Worm (Caenorhabditis elegans): Measurements from ENCODE around the gene C18H2.5.

The C18H2.5 gene

ce11 chrIII:7718318-7718717, 24.1 kb upstream of the C18H2.5 start (continued):
- TF ChIP-seq F57C9.4 (tag; optimal IDR thresholded peaks at IDR 0.05) (no peak), sea-2 (GFP tag; IDR thresholded peaks at IDR 0.05) (no peak), F57A8.1 (GFP tag; optimal IDR thresholded peaks at IDR 0.05) (no peak), snpc-4 (GFP tag; optimal IDR thresholded peaks at IDR 0.05) (no peak), snpc-4 (tag; optimal IDR thresholded peaks at IDR 0.05) (peak in 2 of 4 experiments; percentile 7 to 68), lir-1 (GFP tag; conservative IDR thresholded peaks at IDR 0.05) (no peak), nhr-27 (tag; optimal IDR thresholded peaks at IDR 0.05) (no peak), nhr-80 (tag; optimal IDR thresholded peaks at IDR 0.05) (peak; percentile 99), madf-10 (tag; optimal IDR thresholded peaks at IDR 0.05) (peak; percentile 25), tbx-9 (tag; optimal IDR thresholded peaks at IDR 0.05; ENCODE audit: borderline replicate concordance) (no peak), nfya-2 (GFP tag; IDR thresholded peaks at IDR 0.05) (no peak), pbrm-1 (GFP tag; IDR thresholded peaks at IDR 0.05) (no peak), Y95B8A.8 (GFP tag; IDR thresholded peaks at IDR 0.05) (no peak), ztf-3 (GFP tag; optimal IDR thresholded peaks at IDR 0.05) (no peak), tbp1 (GFP tag; optimal IDR thresholded peaks at IDR 0.05) (peak; percentile 38), aptf-2 (GFP tag; conservative IDR thresholded peaks at IDR 0.05) (no peak), ztf-26 (tag; optimal IDR thresholded peaks at IDR 0.05) (peak; percentile 48), pha-4 (tag; optimal IDR thresholded peaks at IDR 0.05) (no peak), chd-7 (tag; optimal IDR thresholded peaks at IDR 0.05) (peak; percentile 13), cebp-2 (GFP tag; IDR thresholded peaks at IDR 0.05) (no peak), rpc-1 (optimal IDR thresholded peaks at IDR 0.05) (no peak), rpc-1 (tag; optimal IDR thresholded peaks at IDR 0.05) (no peak), F23B12.7 (tag; optimal IDR thresholded peaks at IDR 0.05; ENCODE audit: insufficient read depth) (no peak), unc-130 (GFP tag; optimal IDR thresholded peaks at IDR 0.05) (no peak), hmg-20 (GFP tag; IDR thresholded peaks at IDR 0.05) (no peak), B0019.2 (GFP tag; conservative IDR thresholded peaks at IDR 0.05) (no peak), cebp-1 (GFP tag; IDR thresholded peaks at IDR 0.05) (peak; percentile 42; the same call in 1 of the 2 replicates), cebp-1 (tag; optimal IDR thresholded peaks at IDR 0.05) (peak; percentile 86), ztf-18 (tag; optimal IDR thresholded peaks at IDR 0.05) (peak; percentile 47), lsl-1 (GFP tag; optimal IDR thresholded peaks at IDR 0.05) (no peak), nfyb-1 (GFP tag; IDR thresholded peaks at IDR 0.05) (peak; percentile 33; the same call in 1 of the 2 replicates), zim-3 (tag; optimal IDR thresholded peaks at IDR 0.05) (no peak), nhr-90 (tag; optimal IDR thresholded peaks at IDR 0.05) (peak; percentile 47), Y53F4B.3 (GFP tag; IDR thresholded peaks at IDR 0.05) (no peak), ekl-4 (GFP tag; IDR thresholded peaks at IDR 0.05) (peak; percentile 48; the same call in 1 of the 2 replicates), nhr-179 (tag; optimal IDR thresholded peaks at IDR 0.05) (no peak), B0035.1 (tag; optimal IDR thresholded peaks at IDR 0.05) (no peak), nfya-1 (tag; optimal IDR thresholded peaks at IDR 0.05; ENCODE audit: borderline replicate concordance, insufficient read depth) (no peak), hrde-1 (tag; optimal IDR thresholded peaks at IDR 0.05; ENCODE audit: borderline replicate concordance) (no peak), hmg-1.2 (GFP tag; IDR thresholded peaks at IDR 0.05) (peak; percentile 62; the same call in 1 of the 2 replicates), Y56A3A.18 (GFP tag; IDR thresholded peaks at IDR 0.05) (no peak), ceh-91 (GFP tag; IDR thresholded peaks at IDR 0.05) (no peak), ztf-28 (GFP tag; IDR thresholded peaks at IDR 0.05) (no peak), F10E7.11 (tag; optimal IDR thresholded peaks at IDR 0.05) (no peak), unc-62 (GFP tag; optimal IDR thresholded peaks at IDR 0.05) (no peak), madf-3 (GFP tag; IDR thresholded peaks at IDR 0.05) (no peak), snpc-1.1 (tag; optimal IDR thresholded peaks at IDR 0.05; ENCODE audit: insufficient read depth) (no peak), dpl-1 (GFP tag; optimal IDR thresholded peaks at IDR 0.05) (no peak), egl-44 (GFP tag; IDR thresholded peaks at IDR 0.05) (no peak), gei-17 (GFP tag; optimal IDR thresholded peaks at IDR 0.05) (no peak)
